Fruit fly (Drosophila melanogaster) whole organism, prepupa: ENCODE results near the gene Alp1.

ENCODE experiments used
- CG11902 ChIP-seq: fragments of 200-800 bp; sonication (Bioruptor generic); optimal IDR thresholded peaks from 3 replicates; lab custom pipeline; 2016; ENCODE audit warnings: missing biosample characterization, missing genetic modification characterization
- Gug ChIP-seq: fragments of 200-800 bp; sonication (Bioruptor generic); IDR thresholded peaks from 2 replicates; pipeline ENCODE4 v1.3.6; 2022; ENCODE audit warnings: missing biosample characterization, missing genetic modification characterization
- Lpt ChIP-seq: fragments of 200-800 bp; sonication (Bioruptor generic); optimal IDR thresholded peaks from 3 replicates; lab custom pipeline; 2016; ENCODE audit warnings: missing biosample characterization, missing genetic modification characterization
- topi ChIP-seq: fragments of 200-800 bp; sonication (Bioruptor generic); optimal IDR thresholded peaks from 3 replicates; lab custom pipeline; 2016; ENCODE audit warnings: missing biosample characterization, missing genetic modification characterization
- vri ChIP-seq: fragments of 200-800 bp; sonication (Bioruptor generic); optimal IDR thresholded peaks from 3 replicates; lab custom pipeline; 2016; ENCODE audit warnings: missing biosample characterization, mild to moderate bottlenecking, missing genetic modification characterization

dm6 chr3L:21444719-21445118, at the start of gene Alp1:
- TF ChIP-seq Gug (GFP tag; lab: Robert Waterston, UW) (no peak), vri (GFP tag; lab: Kevin White, UChicago) (no peak), CG11902 (GFP tag; lab: Kevin White, UChicago) (no peak), topi (GFP tag; lab: Kevin White, UChicago) (no peak), Lpt (GFP tag; lab: Kevin White, UChicago) (no peak)
